Worm (Caenorhabditis elegans): Measurements from ENCODE around the gene C03B1.9.

ce11 chrX:6377634-6378288 is 30.8 kb upstream of the C03B1.9 start, which contains the start of gene lmp-1:
- TF ChIP-seq lsy-2 (tag; optimal IDR thresholded peaks at IDR 0.05) (no peak), nhr-84 (tag; optimal IDR thresholded peaks at IDR 0.05) (no peak), nhr-12 (tag; optimal IDR thresholded peaks at IDR 0.05) (no peak)
